Worm (Caenorhabditis elegans): ENCODE measurements around the gene fbxa-26.

DNA sequence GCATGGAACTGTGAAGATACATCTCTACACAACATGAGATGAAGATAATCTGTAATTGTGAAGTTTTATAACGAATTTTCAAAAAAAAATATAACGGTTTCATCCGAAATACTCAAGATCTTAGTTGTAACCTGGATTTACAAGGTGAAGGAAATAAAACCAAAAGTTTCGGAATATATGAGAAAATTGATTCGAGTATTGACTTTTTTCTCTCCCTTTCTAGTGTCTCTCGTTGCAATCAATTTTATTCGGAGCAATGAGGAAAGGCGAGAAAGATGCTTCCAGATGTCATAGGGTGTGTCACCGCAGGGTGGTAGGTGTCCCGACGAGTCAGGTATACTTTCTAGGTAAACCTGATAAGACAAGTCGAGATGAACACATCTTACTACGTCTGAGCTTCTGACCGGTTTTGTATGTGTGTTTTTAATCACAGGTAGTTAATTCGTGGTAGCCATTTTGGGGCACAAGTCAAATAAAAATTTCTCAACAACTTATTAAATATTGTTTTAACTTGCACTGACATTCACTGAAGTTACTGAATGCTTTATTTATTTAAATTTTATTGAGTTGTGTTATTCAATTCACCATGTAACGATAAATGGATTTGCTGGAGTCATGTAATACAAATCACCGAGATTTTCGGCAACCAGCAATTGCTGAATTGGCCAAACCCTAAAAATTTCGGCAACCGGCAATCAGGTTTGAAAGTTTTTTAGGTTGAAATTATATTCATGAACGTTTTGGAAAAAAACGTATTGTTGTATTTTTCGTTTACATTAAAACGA lies 46.1 kb upstream of the fbxa-26 start, which contains the start of gene pals-20:
- TF ChIP-seq cog-1 (tag; optimal IDR thresholded peaks at IDR 0.05) (no peak), ztf-29 (GFP tag; IDR thresholded peaks at IDR 0.05) (no peak), T22C8.4 (GFP tag; IDR thresholded peaks at IDR 0.05) (no peak), med-1 (GFP tag; optimal IDR thresholded peaks at IDR 0.05; ENCODE audit: insufficient read depth) (no peak)
